Fruit fly (Drosophila melanogaster): ENCODE results near the gene CG32432.

dm6 chr3L:20915111-20915510, 30.1 kb upstream of the CG32432 start:
- TF ChIP-seq CTCF (optimal IDR thresholded peaks at IDR 0.05) (no peak), CG8478 (optimal IDR thresholded peaks at IDR 0.05) (no peak)

All from S2 (cell line).